Fruit fly (Drosophila melanogaster): Measurements from ENCODE around the gene CG8219.

CG8219 gene

DNA sequence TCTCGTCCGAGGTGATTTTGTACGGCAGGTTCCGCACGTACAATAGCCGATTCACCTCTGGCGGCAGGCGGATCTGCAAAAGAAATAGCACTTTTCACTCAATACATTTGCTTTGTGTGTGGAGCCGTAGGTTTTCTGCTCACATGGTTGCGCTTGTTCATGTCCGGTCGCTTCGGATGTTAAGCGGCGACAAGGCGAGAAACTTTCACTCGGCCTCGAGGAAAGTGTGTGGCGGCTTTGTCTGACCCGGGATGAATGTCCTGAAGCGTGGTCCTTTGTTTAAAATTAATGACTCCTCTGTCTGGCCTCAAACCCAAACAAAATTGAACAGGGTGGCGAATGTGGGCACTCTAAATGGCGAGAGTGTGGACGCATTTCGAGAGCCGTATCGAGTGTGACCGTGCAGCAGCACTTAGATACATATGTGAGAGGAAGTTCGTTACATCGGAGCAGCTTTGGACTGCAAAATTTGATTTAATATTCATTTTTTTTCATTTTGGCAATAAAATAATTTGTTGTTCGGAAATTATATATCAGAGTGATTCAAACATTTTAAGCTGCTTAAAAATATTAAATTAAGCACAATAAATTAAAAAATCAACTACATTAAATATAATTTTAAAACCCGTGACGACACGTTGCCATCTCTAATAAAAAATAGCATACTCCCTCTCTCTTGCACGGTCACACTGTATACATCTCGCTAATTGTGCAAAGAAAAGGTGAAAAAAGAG is 7.3 kb upstream of the CG8219 start, which contains the start of the genes Sf3b6 and Tnpo (continued):
- TF ChIP-seq CG2199 (GFP tag; IDR thresholded peaks at IDR 0.05) (0 out of 3 replicates have a peak, but pooled peaks have one; percentile 37), Bteb2 (GFP tag; optimal IDR thresholded peaks at IDR 0.05) (peak; percentile 75), Tbp (GFP tag; optimal IDR thresholded peaks at IDR 0.05) (no peak), CG8765 (GFP tag; IDR thresholded peaks at IDR 0.05) (peak; percentile 76), Fer2 (tag; optimal IDR thresholded peaks at IDR 0.05) (peak; percentile 69), p53 (GFP tag; optimal IDR thresholded peaks at IDR 0.05) (peak; percentile 35), crp (GFP tag; optimal IDR thresholded peaks at IDR 0.05) (peak in 1 of 2 experiments; percentile 68), Xrp1 (GFP tag; IDR thresholded peaks at IDR 0.05) (peak; percentile 82), bbx (GFP tag; IDR thresholded peaks at IDR 0.05; ENCODE audit: partially characterized antibody) (0 out of 2 replicates have a peak, but pooled peaks have one; percentile 17), tll (GFP tag; optimal IDR thresholded peaks at IDR 0.05) (peak; percentile 43 to 78), tgo (GFP tag; IDR thresholded peaks at IDR 0.05) (peak; percentile 86), CG17328 (GFP tag; IDR thresholded peaks at IDR 0.05) (peak; percentile 57), tio (GFP tag; optimal IDR thresholded peaks at IDR 0.05) (peak; percentile 84), fu2 (GFP tag; optimal IDR thresholded peaks at IDR 0.05) (peak; percentile 70), Max (GFP tag; optimal IDR thresholded peaks at IDR 0.05) (peak; percentile 82), Abd-B (GFP tag; optimal IDR thresholded peaks at IDR 0.05) (no peak), CG16813 (GFP tag; IDR thresholded peaks at IDR 0.05; ENCODE audit: partially characterized antibody) (peak; percentile 63), grau (tag; optimal IDR thresholded peaks at IDR 0.05) (peak; percentile 87), CG8281 (tag; optimal IDR thresholded peaks at IDR 0.05) (no peak), pb (GFP tag; optimal IDR thresholded peaks at IDR 0.05) (no peak), CG17912 (GFP tag; optimal IDR thresholded peaks at IDR 0.05) (no peak), CG7372 (GFP tag; IDR thresholded peaks at IDR 0.05) (peak; percentile 80), CG7357 (GFP tag; IDR thresholded peaks at IDR 0.05) (peak; percentile 82), bcd (GFP tag; optimal IDR thresholded peaks at IDR 0.05) (peak; percentile 85), Adf1 (GFP tag; IDR thresholded peaks at IDR 0.05) (peak; percentile 39), CG2889 (GFP tag; IDR thresholded peaks at IDR 0.05) (peak; percentile 40; the same call in 1 of the 3 replicates), Fer3 (tag; optimal IDR thresholded peaks at IDR 0.05) (no peak), Atf3 (GFP tag; optimal IDR thresholded peaks at IDR 0.05) (peak; percentile 58), pnt (GFP tag; optimal IDR thresholded peaks at IDR 0.05) (peak; percentile 78), CG9876 (GFP tag; optimal IDR thresholded peaks at IDR 0.05) (peak; percentile 64), Nf-YC (tag; optimal IDR thresholded peaks at IDR 0.05) (no peak), Eip74EF (GFP tag; optimal IDR thresholded peaks at IDR 0.05) (no peak), CG13624 (GFP tag; optimal IDR thresholded peaks at IDR 0.05) (peak; percentile 51), YL-1 (GFP tag; optimal IDR thresholded peaks at IDR 0.05) (peak; percentile 86), CG17361 (GFP tag; IDR thresholded peaks at IDR 0.05) (no peak; the same call in 1 of the 3 replicates), gcm2 (GFP tag; optimal IDR thresholded peaks at IDR 0.05) (no peak), Meics (GFP tag; optimal IDR thresholded peaks at IDR 0.05) (peak; percentile 85), CG7987 (GFP tag; optimal IDR thresholded peaks at IDR 0.05) (peak; percentile 2), CG17186 (GFP tag; optimal IDR thresholded peaks at IDR 0.05) (peak; percentile 62), Med (GFP tag) (peak; percentile 84), CG6683 (GFP tag; optimal IDR thresholded peaks at IDR 0.05) (peak; percentile 34), CG33557 (GFP tag; optimal IDR thresholded peaks at IDR 0.05) (peak; percentile 83), hb (GFP tag; IDR thresholded peaks at IDR 0.05; ENCODE audit: partially characterized antibody) (no peak), schlank (tag; optimal IDR thresholded peaks at IDR 0.05) (peak; percentile 35), Gsc (GFP tag; IDR thresholded peaks at IDR 0.05) (no peak; the same call in 1 of the 2 replicates), row (GFP tag; IDR thresholded peaks at IDR 0.05) (peak; percentile 96), Stat92E (GFP tag; optimal IDR thresholded peaks at IDR 0.05) (peak in 1 of 3 experiments; percentile 32), al (GFP tag; IDR thresholded peaks at IDR 0.05) (peak; percentile 84)
